Worm (Caenorhabditis elegans): ENCODE data around the gene F57F5.3.

The F57F5.3 gene

DNA sequence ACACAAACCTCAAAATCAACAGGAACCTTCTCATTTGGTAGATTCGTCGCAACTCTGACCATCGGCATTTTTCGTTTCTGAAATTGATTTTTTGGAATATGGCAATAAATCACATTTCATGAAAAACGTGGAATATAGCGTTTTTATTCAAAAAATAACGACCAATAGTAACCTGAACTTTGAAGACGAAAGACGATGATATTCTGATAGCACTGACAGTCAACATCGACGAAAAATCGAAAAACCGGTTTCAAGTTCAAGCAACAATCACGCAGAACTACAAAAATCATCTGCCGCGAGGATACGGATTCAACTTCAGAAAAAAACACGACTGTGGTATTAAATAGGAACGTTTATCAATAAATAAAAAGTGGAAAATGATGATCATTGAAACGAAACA, 28.2 kb downstream of the F57F5.3 start, which contains the start of gene mif-2 (continued):
- peak; percentile 19 for TF ChIP-seq F49E8.2 (tag; optimal IDR thresholded peaks at IDR 0.05; ENCODE audit: insufficient read depth)
- no peak for TF ChIP-seq F10E7.11 (tag; optimal IDR thresholded peaks at IDR 0.05)

- no peak for TF ChIP-seq ztf-26 (tag; optimal IDR thresholded peaks at IDR 0.05)
- TF ChIP-seq B0261.1 (tag; optimal IDR thresholded peaks at IDR 0.05), result no peak
- TF ChIP-seq xnd-1 (tag; optimal IDR thresholded peaks at IDR 0.05), result no peak
- TF ChIP-seq nhr-80 (tag; optimal IDR thresholded peaks at IDR 0.05), result peak; percentile 66
- no peak for TF ChIP-seq dox-1 (GFP tag; IDR thresholded peaks at IDR 0.05)
- no peak for TF ChIP-seq zim-3 (tag; optimal IDR thresholded peaks at IDR 0.05)
- no peak for TF ChIP-seq lir-1 (GFP tag; conservative IDR thresholded peaks at IDR 0.05)
- no peak for TF ChIP-seq ets-4 (GFP tag; optimal IDR thresholded peaks at IDR 0.05)
- TF ChIP-seq hrde-1 (tag; optimal IDR thresholded peaks at IDR 0.05; ENCODE audit: borderline replicate concordance), result no peak
- TF ChIP-seq bed-2 (GFP tag; IDR thresholded peaks at IDR 0.05), result no peak
- no peak for TF ChIP-seq akir-1 (GFP tag; optimal IDR thresholded peaks at IDR 0.05)
- TF ChIP-seq ceh-40 (GFP tag; IDR thresholded peaks at IDR 0.05), result no peak
- TF ChIP-seq nfya-1 (tag; optimal IDR thresholded peaks at IDR 0.05; ENCODE audit: borderline replicate concordance, insufficient read depth), result no peak
- TF ChIP-seq nhr-90 (tag; optimal IDR thresholded peaks at IDR 0.05), result no peak
- no peak for TF ChIP-seq K11D2.4 (GFP tag; IDR thresholded peaks at IDR 0.05)
- TF ChIP-seq ztf-18 (tag; optimal IDR thresholded peaks at IDR 0.05), result no peak
- peak; percentile 5 for TF ChIP-seq tbp1 (GFP tag; optimal IDR thresholded peaks at IDR 0.05)
- no peak for TF ChIP-seq lin-26 (GFP tag; IDR thresholded peaks at IDR 0.05)
- no peak for TF ChIP-seq hmg-20 (GFP tag; IDR thresholded peaks at IDR 0.05)
- no peak for TF ChIP-seq egl-18 (GFP tag; IDR thresholded peaks at IDR 0.05)
- no peak for TF ChIP-seq gei-17 (GFP tag; optimal IDR thresholded peaks at IDR 0.05)
- no peak for TF ChIP-seq dpff-1 (tag; optimal IDR thresholded peaks at IDR 0.05)
- TF ChIP-seq tlf-1 (GFP tag; optimal IDR thresholded peaks at IDR 0.05), result no peak
- TF ChIP-seq athp-1 (tag; optimal IDR thresholded peaks at IDR 0.05), result no peak
- TF ChIP-seq Y53G8AR.9 (GFP tag; conservative IDR thresholded peaks at IDR 0.05), result no peak
- no peak for TF ChIP-seq F23B12.7 (tag; optimal IDR thresholded peaks at IDR 0.05; ENCODE audit: insufficient read depth)
- TF ChIP-seq egl-44 (GFP tag; IDR thresholded peaks at IDR 0.05), result no peak
- no peak for TF ChIP-seq D2030.7 (GFP tag; IDR thresholded peaks at IDR 0.05)
- TF ChIP-seq let-526 (GFP tag; IDR thresholded peaks at IDR 0.05), result no peak
- TF ChIP-seq ekl-4 (GFP tag; IDR thresholded peaks at IDR 0.05), result no peak
- no peak for TF ChIP-seq cebp-1 (GFP tag; IDR thresholded peaks at IDR 0.05)
- peak; percentile 52 for TF ChIP-seq cebp-1 (tag; optimal IDR thresholded peaks at IDR 0.05)
- no peak for TF ChIP-seq mel-28 (tag; optimal IDR thresholded peaks at IDR 0.05; ENCODE audit: borderline replicate concordance)
- no peak for TF ChIP-seq dpl-1 (GFP tag; optimal IDR thresholded peaks at IDR 0.05)
- TF ChIP-seq ZK185.1 (tag; optimal IDR thresholded peaks at IDR 0.05; ENCODE audit: poor library complexity, severe bottlenecking), result peak; percentile 7
- no peak for TF ChIP-seq tbx-9 (tag; optimal IDR thresholded peaks at IDR 0.05; ENCODE audit: borderline replicate concordance)
- no peak for TF ChIP-seq efl-1 (GFP tag; optimal IDR thresholded peaks at IDR 0.05)
- TF ChIP-seq hmg-1.2 (GFP tag; IDR thresholded peaks at IDR 0.05), result 0 out of 2 replicates have a peak, but pooled peaks have one; percentile 9
- TF ChIP-seq unc-62 (GFP tag; optimal IDR thresholded peaks at IDR 0.05), result no peak
- no peak for TF ChIP-seq rpc-1 (optimal IDR thresholded peaks at IDR 0.05)
- no peak for TF ChIP-seq rpc-1 (tag; optimal IDR thresholded peaks at IDR 0.05)
- no peak for TF ChIP-seq let-607 (tag; optimal IDR thresholded peaks at IDR 0.05)
- TF ChIP-seq hlh-26 (GFP tag; conservative IDR thresholded peaks at IDR 0.05), result no peak
- TF ChIP-seq unc-130 (GFP tag; optimal IDR thresholded peaks at IDR 0.05), result no peak
- TF ChIP-seq die-1 (tag; optimal IDR thresholded peaks at IDR 0.05), result no peak
- no peak for TF ChIP-seq F37B4.10 (GFP tag; IDR thresholded peaks at IDR 0.05)
Measured at ce11 chrV:11976734-11977133, 29.7 kb downstream of the F57F5.3 start.
